Worm (Caenorhabditis elegans) whole organism, midembryonic: ENCODE data around the gene F09A5.2.

Source experiments
- T22C8.4 ChIP-seq: fragments of 200-800 bp; sonication (Bioruptor generic); IDR thresholded peaks from 2 replicates; pipeline ENCODE4 v1.3.6; 2022; ENCODE audit warnings: missing genetic modification characterization, missing compliant biosample characterization
- cog-1 ChIP-seq: sonication (generic microtip); optimal IDR thresholded peaks from 2 replicates; lab custom pipeline; 2016; ENCODE audit warnings: missing genetic modification characterization, missing compliant biosample characterization
- flt-1 ChIP-seq: fragments of 200-800 bp; sonication (Bioruptor generic); IDR thresholded peaks from 2 replicates; pipeline ENCODE4 v1.3.6; 2022; ENCODE audit warnings: missing genetic modification characterization, missing compliant biosample characterization
- klf-2 ChIP-seq: fragments of 200-800 bp; sonication (Bioruptor generic); conservative IDR thresholded peaks from 2 replicates; pipeline ENCODE4 v1.3.6; 2022; ENCODE audit warnings: missing genetic modification reagents, missing genetic modification characterization, missing compliant biosample characterization
- med-1 ChIP-seq: sonication (generic microtip); optimal IDR thresholded peaks from 2 replicates; lab custom pipeline; 2017; ENCODE audit warnings: missing genetic modification characterization, mild to moderate bottlenecking, missing compliant biosample characterization, antibody characterized with exemption, missing genetic modification reagents; ENCODE audit not compliant: insufficient read depth
- ref-1 ChIP-seq: fragments of 200-800 bp; sonication (Bioruptor generic); conservative IDR thresholded peaks from 2 replicates; pipeline ENCODE4 v1.3.6; 2022; ENCODE audit warnings: missing genetic modification reagents, missing genetic modification characterization, missing compliant biosample characterization
- tab-1 ChIP-seq: fragments of 200-800 bp; sonication (Bioruptor generic); IDR thresholded peaks from 2 replicates; pipeline ENCODE4 v1.3.6; 2022; ENCODE audit warnings: missing genetic modification characterization, missing compliant biosample characterization
- ztf-29 ChIP-seq: fragments of 200-800 bp; sonication (Bioruptor generic); IDR thresholded peaks from 2 replicates; pipeline ENCODE4 v1.3.6; 2022; ENCODE audit warnings: missing genetic modification reagents, missing genetic modification characterization, missing compliant biosample characterization

ce11 chrX:13090665-13091064 is 44.2 kb upstream of the F09A5.2 start, which contains the start of gene R03G8.3:
- TF ChIP-seq flt-1 (GFP tag; lab: Robert Waterston, UW) (no peak), ref-1 (GFP tag; lab: Robert Waterston, UW) (no peak), T22C8.4 (GFP tag; lab: Robert Waterston, UW) (no peak), cog-1 (tag; lab: Kevin White, UChicago) (no peak), ztf-29 (no peak), klf-2 (no peak), tab-1 (no peak), med-1 (no peak)
